Worm (Caenorhabditis elegans): ENCODE measurements around the gene F53E4.2.

- no peak for TF ChIP-seq ceh-82 (tag; optimal IDR thresholded peaks at IDR 0.05)
- TF ChIP-seq pha-4 (GFP tag; IDR thresholded peaks at IDR 0.05): no peak
- TF ChIP-seq pha-4 (tag; optimal IDR thresholded peaks at IDR 0.05): no peak
Measured at ce11 chrV:15610350-15610940, 43.8 kb upstream of the F53E4.2 start, which contains the start of the genes fbxa-153 and str-12.

Measured in whole organism, L4 larva.